Worm (Caenorhabditis elegans) whole organism, young adult: ENCODE data around the gene F56A11.4.

ENCODE experiments used
- B0019.2 ChIP-seq: fragments of 200-800 bp; sonication (Bioruptor generic); conservative IDR thresholded peaks from 2 replicates; pipeline ENCODE4 v1.3.6; 2022; ENCODE audit warnings: missing genetic modification reagents, missing genetic modification characterization, missing compliant biosample characterization
- B0261.1 ChIP-seq: sonication (generic microtip); optimal IDR thresholded peaks from 2 replicates; lab custom pipeline; 2016; ENCODE audit warnings: mild to moderate bottlenecking, missing genetic modification characterization, moderate library complexity, missing compliant biosample characterization
- C17E4.6 ChIP-seq: fragments of 200-800 bp; sonication (Bioruptor generic); IDR thresholded peaks from 2 replicates; pipeline ENCODE4 v1.3.6; 2022; ENCODE audit warnings: missing genetic modification reagents, missing genetic modification characterization, missing compliant biosample characterization
- F23B12.7 ChIP-seq: sonication (generic microtip); optimal IDR thresholded peaks from 2 replicates; lab custom pipeline; 2017; ENCODE audit warnings: missing genetic modification characterization, mild to moderate bottlenecking, missing compliant biosample characterization, antibody characterized with exemption, moderate library complexity; ENCODE audit not compliant: insufficient read depth
- F39B2.1 ChIP-seq: fragments of 200-800 bp; sonication (Bioruptor generic); IDR thresholded peaks from 2 replicates; pipeline ENCODE4 v1.3.6; 2022; ENCODE audit warnings: missing genetic modification reagents, missing genetic modification characterization, missing compliant biosample characterization
- F55B11.4 ChIP-seq: sonication (generic microtip); optimal IDR thresholded peaks from 2 replicates; lab custom pipeline; 2016; ENCODE audit warnings: missing compliant biosample characterization, missing genetic modification characterization, borderline replicate concordance; ENCODE audit not compliant: insufficient read depth
- F57A8.1 ChIP-seq: fragments of 200-800 bp; sonication (Bioruptor generic); optimal IDR thresholded peaks from 2 replicates; lab custom pipeline; 2018; ENCODE audit warnings: mild to moderate bottlenecking, missing genetic modification characterization, moderate library complexity, missing compliant biosample characterization
- T26A5.8 ChIP-seq: sonication (generic microtip); optimal IDR thresholded peaks from 2 replicates; lab custom pipeline; 2016; ENCODE audit warnings: missing genetic modification characterization, missing compliant biosample characterization
- ZK185.1 ChIP-seq: sonication (generic microtip); optimal IDR thresholded peaks from 2 replicates; lab custom pipeline; 2016; ENCODE audit warnings: mild to moderate bottlenecking, missing genetic modification characterization, missing compliant biosample characterization; ENCODE audit not compliant: poor library complexity, severe bottlenecking
- bed-1 ChIP-seq: fragments of 200-800 bp; sonication (Bioruptor generic); IDR thresholded peaks from 2 replicates; pipeline ENCODE4 v1.3.6; 2022; ENCODE audit warnings: missing genetic modification reagents, missing genetic modification characterization, missing compliant biosample characterization
- cebp-1 ChIP-seq, 2 experiments: fragments of 200-800 bp in 1 of 2; sonication (Bioruptor generic) in 1 of 2; sonication (generic microtip) in 1 of 2; IDR thresholded peaks in 1 of 2; optimal IDR thresholded peaks in 1 of 2; 2 replicates each; pipeline versions ENCODE4 v1.3.6 to Lab custom; 2017 to 2022; ENCODE audit warnings: missing compliant biosample characterization in 2 of 2, missing genetic modification characterization in 2 of 2, mild to moderate bottlenecking in 1 of 2, missing genetic modification reagents in 1 of 2, moderate library complexity in 1 of 2
- ceh-27 ChIP-seq: fragments of 200-800 bp; sonication (Bioruptor generic); optimal IDR thresholded peaks from 2 replicates; lab custom pipeline; 2018; ENCODE audit warnings: mild to moderate bottlenecking, missing genetic modification characterization, moderate library complexity, missing compliant biosample characterization
- ceh-40 ChIP-seq: fragments of 200-800 bp; sonication (Bioruptor generic); IDR thresholded peaks from 2 replicates; pipeline ENCODE4 v1.3.6; 2022; ENCODE audit warnings: missing genetic modification characterization, missing compliant biosample characterization
- ceh-91 ChIP-seq: fragments of 200-800 bp; sonication (Bioruptor generic); IDR thresholded peaks from 2 replicates; pipeline ENCODE4 v1.3.6; 2022; ENCODE audit warnings: missing genetic modification reagents, missing genetic modification characterization, missing compliant biosample characterization
- chd-7 ChIP-seq: sonication (generic microtip); optimal IDR thresholded peaks from 2 replicates; lab custom pipeline; 2016; ENCODE audit warnings: mild to moderate bottlenecking, missing genetic modification characterization, moderate library complexity, missing compliant biosample characterization
- die-1 ChIP-seq: sonication (generic microtip); optimal IDR thresholded peaks from 2 replicates; lab custom pipeline; 2016; ENCODE audit warnings: missing genotype, mild to moderate bottlenecking, missing genetic modification characterization, missing compliant biosample characterization
- dox-1 ChIP-seq: fragments of 200-800 bp; sonication (Bioruptor generic); IDR thresholded peaks from 2 replicates; pipeline ENCODE4 v1.3.6; 2022; ENCODE audit warnings: missing genetic modification reagents, missing genetic modification characterization, missing compliant biosample characterization
- dpl-1 ChIP-seq: fragments of 150-350 bp; optimal IDR thresholded peaks from 2 replicates; lab custom pipeline; 2014; ENCODE audit warnings: missing biosample characterization, missing genetic modification reagents, missing genetic modification characterization
- egl-44 ChIP-seq: fragments of 200-800 bp; sonication (Bioruptor generic); IDR thresholded peaks from 2 replicates; pipeline ENCODE4 v1.3.6; 2022; ENCODE audit warnings: missing genetic modification reagents, missing genetic modification characterization, missing compliant biosample characterization
- egrh-3 ChIP-seq: fragments of 200-800 bp; sonication (Bioruptor generic); IDR thresholded peaks from 2 replicates; pipeline ENCODE4 v1.3.6; 2022; ENCODE audit warnings: missing genetic modification reagents, missing genetic modification characterization, missing compliant biosample characterization
- ets-4 ChIP-seq: fragments of 200-800 bp; sonication (Bioruptor generic); optimal IDR thresholded peaks from 2 replicates; lab custom pipeline; 2018; ENCODE audit warnings: mild to moderate bottlenecking, missing genetic modification characterization, missing compliant biosample characterization
- gei-17 ChIP-seq: fragments of 200-800 bp; sonication (Bioruptor generic); optimal IDR thresholded peaks from 2 replicates; lab custom pipeline; 2018; ENCODE audit warnings: mild to moderate bottlenecking, missing genetic modification characterization, missing compliant biosample characterization
- hlh-26 ChIP-seq: fragments of 200-800 bp; sonication (Bioruptor generic); conservative IDR thresholded peaks from 2 replicates; pipeline ENCODE4 v1.3.6; 2022; ENCODE audit warnings: missing genetic modification reagents, missing genetic modification characterization, missing compliant biosample characterization
- hrde-1 ChIP-seq: sonication (generic microtip); optimal IDR thresholded peaks from 2 replicates; lab custom pipeline; 2016; ENCODE audit warnings: missing genetic modification characterization, mild to moderate bottlenecking, missing compliant biosample characterization, moderate library complexity, missing genotype, missing genetic modification reagents, borderline replicate concordance
- let-607 ChIP-seq, 2 experiments: fragments of 200-800 bp in 1 of 2; sonication (Bioruptor generic) in 1 of 2; sonication (generic microtip) in 1 of 2; optimal IDR thresholded peaks; 2 replicates each; lab custom pipeline; 2016 to 2018; ENCODE audit warnings: mild to moderate bottlenecking in 2 of 2, missing compliant biosample characterization in 2 of 2, missing genetic modification characterization in 2 of 2, moderate library complexity in 2 of 2, missing genotype in 1 of 2
- lin-26 ChIP-seq: fragments of 200-800 bp; sonication (Bioruptor generic); IDR thresholded peaks from 2 replicates; pipeline ENCODE4 v1.3.6; 2022; ENCODE audit warnings: missing genetic modification reagents, missing genetic modification characterization, missing compliant biosample characterization
- lin-54 ChIP-seq: fragments of 200-800 bp; sonication (Bioruptor generic); optimal IDR thresholded peaks from 2 replicates; lab custom pipeline; 2018; ENCODE audit warnings: mild to moderate bottlenecking, missing genetic modification characterization, missing compliant biosample characterization
- mel-28 ChIP-seq: sonication (generic microtip); optimal IDR thresholded peaks from 2 replicates; lab custom pipeline; 2016; ENCODE audit warnings: borderline replicate concordance, mild to moderate bottlenecking, missing genetic modification characterization, missing compliant biosample characterization
- mes-4 ChIP-seq: sonication (generic microtip); optimal IDR thresholded peaks from 2 replicates; lab custom pipeline; 2016; ENCODE audit warnings: missing genotype, missing genetic modification characterization, missing compliant biosample characterization
- nfya-2 ChIP-seq: fragments of 200-800 bp; sonication (Bioruptor generic); IDR thresholded peaks from 2 replicates; pipeline ENCODE4 v1.3.6; 2022; ENCODE audit warnings: missing genetic modification reagents, missing genetic modification characterization, missing compliant biosample characterization
- nhr-80 ChIP-seq: sonication (generic microtip); optimal IDR thresholded peaks from 2 replicates; lab custom pipeline; 2016; ENCODE audit warnings: missing genetic modification characterization, missing compliant biosample characterization
- snpc-1.3 ChIP-seq: sonication (generic microtip); optimal IDR thresholded peaks from 2 replicates; lab custom pipeline; 2017; ENCODE audit warnings: missing genetic modification characterization, mild to moderate bottlenecking, missing compliant biosample characterization, antibody characterized with exemption, moderate library complexity, missing genotype, missing genetic modification reagents; ENCODE audit not compliant: insufficient read depth
- snpc-3.4 ChIP-seq: sonication (generic microtip); optimal IDR thresholded peaks from 2 replicates; lab custom pipeline; 2017; ENCODE audit warnings: missing genetic modification characterization, mild to moderate bottlenecking, missing compliant biosample characterization, antibody characterized with exemption, moderate library complexity, missing genotype, missing genetic modification reagents
- tbp1 ChIP-seq: fragments of 200-800 bp; sonication (Bioruptor generic); optimal IDR thresholded peaks from 2 replicates; lab custom pipeline; 2018; ENCODE audit warnings: mild to moderate bottlenecking, missing genetic modification characterization, missing compliant biosample characterization
- tbx-9 ChIP-seq: sonication (generic microtip); optimal IDR thresholded peaks from 2 replicates; lab custom pipeline; 2016; ENCODE audit warnings: borderline replicate concordance, missing genetic modification characterization, inconsistent platforms, missing compliant biosample characterization
- unc-130 ChIP-seq: sonication (generic microtip); optimal IDR thresholded peaks from 2 replicates; lab custom pipeline; 2016; ENCODE audit warnings: missing genetic modification reagents, missing genetic modification characterization, missing compliant biosample characterization
- unc-62 ChIP-seq: fragments of 150-350 bp; optimal IDR thresholded peaks from 2 replicates; lab custom pipeline; 2014; ENCODE audit warnings: missing biosample characterization, missing genetic modification reagents, missing genetic modification characterization
- xnd-1 ChIP-seq: sonication (generic microtip); optimal IDR thresholded peaks from 2 replicates; lab custom pipeline; 2016; ENCODE audit warnings: missing genotype, missing genetic modification reagents, missing genetic modification characterization, missing compliant biosample characterization
- zfh-2 ChIP-seq: fragments of 200-800 bp; sonication (Bioruptor generic); conservative IDR thresholded peaks from 2 replicates; pipeline ENCODE4 v1.3.6; 2022; ENCODE audit warnings: missing genetic modification reagents, missing genetic modification characterization, missing compliant biosample characterization
- ztf-18 ChIP-seq: sonication (generic microtip); optimal IDR thresholded peaks from 2 replicates; lab custom pipeline; 2016; ENCODE audit warnings: missing genotype, mild to moderate bottlenecking, missing genetic modification characterization, missing compliant biosample characterization
- ztf-22 ChIP-seq: fragments of 200-800 bp; sonication (Bioruptor generic); optimal IDR thresholded peaks from 2 replicates; lab custom pipeline; 2018; ENCODE audit warnings: mild to moderate bottlenecking, missing genetic modification characterization, moderate library complexity, missing compliant biosample characterization
- ztf-3 ChIP-seq: fragments of 200-800 bp; sonication (Bioruptor generic); optimal IDR thresholded peaks from 2 replicates; lab custom pipeline; 2018; ENCODE audit warnings: mild to moderate bottlenecking, missing genetic modification characterization, missing compliant biosample characterization

The F56A11.4 gene

ce11 chrIV:558735-559284 lies 10.7 kb downstream of the F56A11.4 start, which contains the start of gene efn-4:
Gene efn-4, plus strand, starts transcription at chrIV:559234.
- TF ChIP-seq ceh-91 (GFP tag; lab: Robert Waterston, UW) = no peak
- TF ChIP-seq chd-7 (tag; lab: Kevin White, UChicago) = no peak
- TF ChIP-seq egrh-3 (GFP tag; lab: Robert Waterston, UW) = peak; percentile 31; the same call in 1 of the 2 replicates
- TF ChIP-seq lin-26 = no peak
- no peak for TF ChIP-seq dox-1 (GFP tag; lab: Robert Waterston, UW)
- TF ChIP-seq zfh-2 = peak; percentile 69

DNA sequence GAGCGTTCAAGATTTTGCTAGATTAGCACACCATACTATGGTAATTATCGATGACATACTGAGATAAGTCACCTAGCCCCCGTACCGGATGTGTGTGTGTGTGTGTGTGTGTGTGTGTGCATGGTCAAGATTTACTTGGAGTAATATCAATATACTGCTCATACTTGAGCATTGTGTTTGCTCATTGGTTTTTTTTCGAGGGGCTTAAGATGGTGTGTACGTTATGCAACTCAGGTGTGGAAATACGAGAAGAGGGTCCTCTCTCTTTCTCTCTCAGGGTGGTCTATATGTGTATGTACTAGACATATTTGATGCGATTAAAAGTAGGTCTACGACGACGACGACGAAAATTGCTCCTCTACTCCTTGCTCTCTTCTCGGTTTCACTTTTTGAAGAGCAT lies 12.2 kb downstream of the F56A11.4 start:
- no peak for TF ChIP-seq ztf-3 (GFP tag; lab: Kevin White, UChicago)
- no peak for TF ChIP-seq die-1 (tag; lab: Kevin White, UChicago)
- TF ChIP-seq ets-4 (GFP tag; lab: Kevin White, UChicago) = no peak
- no peak for TF ChIP-seq snpc-1.3 (tag; lab: Kevin White, UChicago)
- no peak for TF ChIP-seq ceh-27 (GFP tag; lab: Kevin White, UChicago)
- no peak for TF ChIP-seq tbx-9 (tag; lab: Kevin White, UChicago)
- TF ChIP-seq, all 124 proteins: peak for 0

- TF ChIP-seq mel-28 (tag; lab: Kevin White, UChicago) (no peak), snpc-3.4 (tag; lab: Kevin White, UChicago) (no peak), bed-1 (GFP tag; lab: Robert Waterston, UW) (no peak), nhr-80 (tag; lab: Kevin White, UChicago) (no peak), ZK185.1 (tag; lab: Kevin White, UChicago) (no peak), hlh-26 (GFP tag; lab: Robert Waterston, UW) (no peak), F39B2.1 (no peak), mes-4 (tag; lab: Kevin White, UChicago) (no peak), ztf-22 (GFP tag; lab: Kevin White, UChicago) (no peak), cebp-1 (GFP tag; IDR thresholded peaks at IDR 0.05; lab: Robert Waterston, UW) (no peak), cebp-1 (tag; optimal IDR thresholded peaks at IDR 0.05; lab: Kevin White, UChicago) (no peak), unc-130 (GFP tag; lab: Kevin White, UChicago) (no peak), nfya-2 (GFP tag; lab: Robert Waterston, UW) (no peak), ceh-40 (no peak)
- TF ChIP-seq, all 124 proteins: peak for 0
Observed at ce11 chrIV:560780-561179, 12.7 kb downstream of the F56A11.4 start.

- TF ChIP-seq egl-44 (GFP tag; lab: Robert Waterston, UW) = no peak
- no peak for TF ChIP-seq gei-17 (GFP tag; lab: Kevin White, UChicago)
- no peak for TF ChIP-seq ztf-18 (tag; lab: Kevin White, UChicago)
- TF ChIP-seq tbp1 (GFP tag; lab: Kevin White, UChicago) = no peak
- TF ChIP-seq hrde-1 = no peak
- no peak for TF ChIP-seq lin-54 (GFP tag; lab: Kevin White, UChicago)
- no peak for TF ChIP-seq dpl-1
- TF ChIP-seq xnd-1 (tag; lab: Kevin White, UChicago) = no peak
- TF ChIP-seq F23B12.7 (tag; lab: Kevin White, UChicago) = no peak
- no peak for TF ChIP-seq unc-62
- no peak for TF ChIP-seq B0261.1 (tag; lab: Kevin White, UChicago)
- no peak for TF ChIP-seq ZK185.1 (tag; lab: Kevin White, UChicago)
- no peak for TF ChIP-seq F55B11.4 (tag; lab: Kevin White, UChicago)
- TF ChIP-seq let-607 (tag; optimal IDR thresholded peaks at IDR 0.05; lab: Kevin White, UChicago) = no peak
- TF ChIP-seq F57A8.1 (GFP tag; lab: Kevin White, UChicago) = no peak
- TF ChIP-seq B0019.2 (GFP tag; lab: Robert Waterston, UW) = no peak
- no peak for TF ChIP-seq T26A5.8
- TF ChIP-seq F39B2.1 = no peak
- TF ChIP-seq ztf-3 (GFP tag; lab: Kevin White, UChicago) = no peak
- TF ChIP-seq C17E4.6 = no peak
Observed at ce11 chrIV:563417-563816, 15.3 kb downstream of the F56A11.4 start.
